Fruit fly (Drosophila melanogaster): ENCODE measurements around the gene CG43219.
A peak's percentile ranks its signal among the peaks of the same experiment; 100 is the strongest.

dm6 chr3L:21216697-21217291 is 3.4 kb upstream of the CG43219 start, which contains the start of the genes Trmt112 and Ilk:
- TF ChIP-seq CG3407 (GFP tag; optimal IDR thresholded peaks at IDR 0.05) (no peak), Sin3A (optimal IDR thresholded peaks at IDR 0.05) (peak; percentile 87)

Data from whole organism, embryonic.